Worm (Caenorhabditis elegans) whole organism, young adult: ENCODE results near the gene Y50D4B.1.
A peak's percentile ranks its signal among the peaks of the same experiment; 100 is the strongest.

Source experiments
- C17E4.6 ChIP-seq: fragments of 200-800 bp; sonication (Bioruptor generic); IDR thresholded peaks from 2 replicates; pipeline ENCODE4 v1.3.6; 2022; ENCODE audit warnings: missing genetic modification reagents, missing genetic modification characterization, missing compliant biosample characterization
- D2030.7 ChIP-seq: fragments of 200-800 bp; sonication (Bioruptor generic); IDR thresholded peaks from 2 replicates; pipeline ENCODE4 v1.3.6; 2022; ENCODE audit warnings: missing genetic modification reagents, missing genetic modification characterization, missing compliant biosample characterization
- F23B12.7 ChIP-seq: sonication (generic microtip); optimal IDR thresholded peaks from 2 replicates; lab custom pipeline; 2017; ENCODE audit warnings: missing genetic modification characterization, mild to moderate bottlenecking, missing compliant biosample characterization, antibody characterized with exemption, moderate library complexity; ENCODE audit not compliant: insufficient read depth
- F39B2.1 ChIP-seq: fragments of 200-800 bp; sonication (Bioruptor generic); IDR thresholded peaks from 2 replicates; pipeline ENCODE4 v1.3.6; 2022; ENCODE audit warnings: missing genetic modification reagents, missing genetic modification characterization, missing compliant biosample characterization
- F55B11.4 ChIP-seq: sonication (generic microtip); optimal IDR thresholded peaks from 2 replicates; lab custom pipeline; 2016; ENCODE audit warnings: missing compliant biosample characterization, missing genetic modification characterization, borderline replicate concordance; ENCODE audit not compliant: insufficient read depth
- K11D2.4 ChIP-seq: fragments of 200-800 bp; sonication (Bioruptor generic); IDR thresholded peaks from 2 replicates; pipeline ENCODE4 v1.3.6; 2022; ENCODE audit warnings: missing genetic modification reagents, missing genetic modification characterization, missing compliant biosample characterization
- K12H6.12 ChIP-seq: fragments of 200-800 bp; sonication (Bioruptor generic); optimal IDR thresholded peaks from 2 replicates; lab custom pipeline; 2018; ENCODE audit warnings: mild to moderate bottlenecking, missing genetic modification characterization, missing compliant biosample characterization
- T07F8.4 ChIP-seq: sonication (generic microtip); optimal IDR thresholded peaks from 2 replicates; lab custom pipeline; 2016; ENCODE audit warnings: mild to moderate bottlenecking, missing genetic modification characterization, moderate library complexity, missing compliant biosample characterization
- T26A5.8 ChIP-seq: sonication (generic microtip); optimal IDR thresholded peaks from 2 replicates; lab custom pipeline; 2016; ENCODE audit warnings: missing genetic modification characterization, missing compliant biosample characterization
- Y53G8AR.9 ChIP-seq: fragments of 200-800 bp; sonication (Bioruptor generic); conservative IDR thresholded peaks from 2 replicates; pipeline ENCODE4 v1.3.6; 2022; ENCODE audit warnings: missing genetic modification reagents, missing genetic modification characterization, missing compliant biosample characterization
- ZK185.1 ChIP-seq: sonication (generic microtip); optimal IDR thresholded peaks from 2 replicates; lab custom pipeline; 2016; ENCODE audit warnings: mild to moderate bottlenecking, missing genetic modification characterization, missing compliant biosample characterization; ENCODE audit not compliant: poor library complexity, severe bottlenecking
- akir-1 ChIP-seq: fragments of 200-800 bp; sonication (Bioruptor generic); optimal IDR thresholded peaks from 2 replicates; lab custom pipeline; 2018; ENCODE audit warnings: mild to moderate bottlenecking, missing genetic modification characterization, moderate library complexity, missing compliant biosample characterization
- aptf-2 ChIP-seq: fragments of 200-800 bp; sonication (Bioruptor generic); conservative IDR thresholded peaks from 2 replicates; pipeline ENCODE4 v1.3.6; 2022; ENCODE audit warnings: missing genetic modification reagents, missing genetic modification characterization, missing compliant biosample characterization
- attf-3 ChIP-seq: fragments of 200-800 bp; sonication (Bioruptor generic); conservative IDR thresholded peaks from 2 replicates; pipeline ENCODE4 v1.3.6; 2022; ENCODE audit warnings: missing genetic modification reagents, missing genetic modification characterization, missing compliant biosample characterization
- attf-5 ChIP-seq: fragments of 200-800 bp; sonication (Bioruptor generic); optimal IDR thresholded peaks from 2 replicates; lab custom pipeline; 2018; ENCODE audit warnings: mild to moderate bottlenecking, missing genetic modification characterization, missing compliant biosample characterization
- ccch-3 ChIP-seq: fragments of 200-800 bp; sonication (Bioruptor generic); optimal IDR thresholded peaks from 2 replicates; lab custom pipeline; 2018; ENCODE audit warnings: mild to moderate bottlenecking, missing genetic modification characterization, missing compliant biosample characterization
- ceh-100 ChIP-seq: fragments of 200-800 bp; sonication (Bioruptor generic); IDR thresholded peaks from 2 replicates; pipeline ENCODE4 v1.3.6; 2022; ENCODE audit warnings: missing genetic modification reagents, missing genetic modification characterization, missing compliant biosample characterization
- ceh-58 ChIP-seq: fragments of 200-800 bp; sonication (Bioruptor generic); IDR thresholded peaks from 2 replicates; pipeline ENCODE4 v1.3.6; 2022; ENCODE audit warnings: missing genetic modification characterization, missing compliant biosample characterization
- ceh-91 ChIP-seq: fragments of 200-800 bp; sonication (Bioruptor generic); IDR thresholded peaks from 2 replicates; pipeline ENCODE4 v1.3.6; 2022; ENCODE audit warnings: missing genetic modification reagents, missing genetic modification characterization, missing compliant biosample characterization
- him-1 ChIP-seq: sonication (generic microtip); optimal IDR thresholded peaks from 2 replicates; lab custom pipeline; 2016; ENCODE audit warnings: missing genotype, missing genetic modification reagents, missing genetic modification characterization, missing compliant biosample characterization
- hmg-1.2 ChIP-seq: fragments of 200-800 bp; sonication (Bioruptor generic); IDR thresholded peaks from 2 replicates; pipeline ENCODE4 v1.3.6; 2022; ENCODE audit warnings: missing genetic modification reagents, missing genetic modification characterization, missing compliant biosample characterization
- hrde-1 ChIP-seq: sonication (generic microtip); optimal IDR thresholded peaks from 2 replicates; lab custom pipeline; 2016; ENCODE audit warnings: missing genetic modification characterization, mild to moderate bottlenecking, missing compliant biosample characterization, moderate library complexity, missing genotype, missing genetic modification reagents, borderline replicate concordance
- lag-1 ChIP-seq: fragments of 200-800 bp; sonication (Bioruptor generic); IDR thresholded peaks from 2 replicates; pipeline ENCODE4 v1.3.6; 2022; ENCODE audit warnings: missing genetic modification reagents, missing genetic modification characterization, missing compliant biosample characterization
- let-607 ChIP-seq, 2 experiments: fragments of 200-800 bp in 1 of 2; sonication (Bioruptor generic) in 1 of 2; sonication (generic microtip) in 1 of 2; optimal IDR thresholded peaks; 2 replicates each; lab custom pipeline; 2016 to 2018; ENCODE audit warnings: mild to moderate bottlenecking in 2 of 2, missing compliant biosample characterization in 2 of 2, missing genetic modification characterization in 2 of 2, moderate library complexity in 2 of 2, missing genotype in 1 of 2
- lin-26 ChIP-seq: fragments of 200-800 bp; sonication (Bioruptor generic); IDR thresholded peaks from 2 replicates; pipeline ENCODE4 v1.3.6; 2022; ENCODE audit warnings: missing genetic modification reagents, missing genetic modification characterization, missing compliant biosample characterization
- madf-10 ChIP-seq: sonication (generic microtip); optimal IDR thresholded peaks from 2 replicates; lab custom pipeline; 2016; ENCODE audit warnings: mild to moderate bottlenecking, missing genetic modification characterization, missing compliant biosample characterization
- mcd-1 ChIP-seq: fragments of 200-800 bp; sonication (Bioruptor generic); IDR thresholded peaks from 2 replicates; pipeline ENCODE4 v1.3.6; 2022; ENCODE audit warnings: missing genetic modification reagents, missing genetic modification characterization, missing compliant biosample characterization
- mes-4 ChIP-seq: sonication (generic microtip); optimal IDR thresholded peaks from 2 replicates; lab custom pipeline; 2016; ENCODE audit warnings: missing genotype, missing genetic modification characterization, missing compliant biosample characterization
- mxl-1 ChIP-seq: sonication (generic microtip); optimal IDR thresholded peaks from 2 replicates; lab custom pipeline; 2016; ENCODE audit warnings: missing genetic modification characterization, missing compliant biosample characterization
- nhr-179 ChIP-seq: sonication (generic microtip); optimal IDR thresholded peaks from 2 replicates; lab custom pipeline; 2016; ENCODE audit warnings: mild to moderate bottlenecking, missing genetic modification characterization, missing compliant biosample characterization
- nhr-90 ChIP-seq: sonication (generic microtip); optimal IDR thresholded peaks from 2 replicates; lab custom pipeline; 2016; ENCODE audit warnings: missing genotype, mild to moderate bottlenecking, missing genetic modification characterization, missing compliant biosample characterization
- rec-8 ChIP-seq, 2 experiments: sonication (generic microtip); optimal IDR thresholded peaks; 2 replicates each; lab custom pipeline; 2016; ENCODE audit warnings: mild to moderate bottlenecking in 2 of 2, missing genetic modification characterization in 2 of 2, missing genetic modification reagents in 2 of 2, missing genotype in 2 of 2, missing biosample characterization in 1 of 2, missing compliant biosample characterization in 1 of 2, moderate library complexity in 1 of 2
- sea-2 ChIP-seq: fragments of 200-800 bp; sonication (Bioruptor generic); IDR thresholded peaks from 2 replicates; pipeline ENCODE4 v1.3.6; 2022; ENCODE audit warnings: missing genetic modification characterization, missing compliant biosample characterization
- snpc-3.4 ChIP-seq: sonication (generic microtip); optimal IDR thresholded peaks from 2 replicates; lab custom pipeline; 2017; ENCODE audit warnings: missing genetic modification characterization, mild to moderate bottlenecking, missing compliant biosample characterization, antibody characterized with exemption, moderate library complexity, missing genotype, missing genetic modification reagents
- snpc-4 ChIP-seq, 5 experiments: fragments of 150-350 bp in 1 of 5; sonication (generic microtip) in 4 of 5; optimal IDR thresholded peaks; 2 replicates each; lab custom pipeline; 2014 to 2018; ENCODE audit warnings: missing genetic modification characterization in 5 of 5, missing biosample characterization in 3 of 5, antibody characterized with exemption in 2 of 5, mild to moderate bottlenecking in 2 of 5, missing compliant biosample characterization in 2 of 5, missing genotype in 2 of 5, moderate library complexity in 2 of 5, missing genetic modification reagents in 1 of 5
- somi-1 ChIP-seq: fragments of 200-800 bp; sonication (Bioruptor generic); optimal IDR thresholded peaks from 2 replicates; lab custom pipeline; 2018; ENCODE audit warnings: mild to moderate bottlenecking, missing genetic modification characterization, missing compliant biosample characterization
- tbx-9 ChIP-seq: sonication (generic microtip); optimal IDR thresholded peaks from 2 replicates; lab custom pipeline; 2016; ENCODE audit warnings: borderline replicate concordance, missing genetic modification characterization, inconsistent platforms, missing compliant biosample characterization
- unc-62 ChIP-seq: fragments of 150-350 bp; optimal IDR thresholded peaks from 2 replicates; lab custom pipeline; 2014; ENCODE audit warnings: missing biosample characterization, missing genetic modification reagents, missing genetic modification characterization
- zfh-2 ChIP-seq: fragments of 200-800 bp; sonication (Bioruptor generic); conservative IDR thresholded peaks from 2 replicates; pipeline ENCODE4 v1.3.6; 2022; ENCODE audit warnings: missing genetic modification reagents, missing genetic modification characterization, missing compliant biosample characterization
- ztf-26 ChIP-seq: sonication (generic microtip); optimal IDR thresholded peaks from 2 replicates; lab custom pipeline; 2017; ENCODE audit warnings: missing genetic modification characterization, missing compliant biosample characterization

The Y50D4B.1 gene

ce11 chrV:1142251-1142650 is 29.5 kb downstream of the Y50D4B.1 start:
- TF ChIP-seq rec-8 (tag; optimal IDR thresholded peaks at IDR 0.05; lab: Kevin White, UChicago) (no peak), snpc-4 (GFP tag; optimal IDR thresholded peaks at IDR 0.05; lab: Kevin White, UChicago) (no peak), snpc-4 (tag; optimal IDR thresholded peaks at IDR 0.05; lab: Kevin White, UChicago) (no peak), let-607 (tag; optimal IDR thresholded peaks at IDR 0.05; lab: Kevin White, UChicago) (no peak), D2030.7 (no peak), ztf-26 (tag; lab: Kevin White, UChicago) (no peak), mxl-1 (tag; lab: Kevin White, UChicago) (no peak), ZK185.1 (tag; lab: Kevin White, UChicago) (no peak)

ce11 chrV:1149734-1150669 is 37.2 kb downstream of the Y50D4B.1 start:
- TF ChIP-seq somi-1 (GFP tag; lab: Kevin White, UChicago) (no peak), zfh-2 (GFP tag; lab: Robert Waterston, UW) (0 out of 2 replicates have a peak, but pooled peaks have one; percentile 17)
- TF ChIP-seq, all 124 proteins: peak for 1

- TF ChIP-seq lag-1 (peak; percentile 85; the same call in 1 of the 2 replicates), K11D2.4 (GFP tag; lab: Robert Waterston, UW) (peak; percentile 99), nhr-179 (peak; percentile 72), ZK185.1 (tag; lab: Kevin White, UChicago) (peak; percentile 88), Y53G8AR.9 (GFP tag; lab: Robert Waterston, UW) (peak; percentile 99), ceh-91 (0 out of 2 replicates have a peak, but pooled peaks have one; percentile 34), attf-3 (GFP tag; lab: Robert Waterston, UW) (peak; percentile 59), somi-1 (GFP tag; lab: Kevin White, UChicago) (peak; percentile 99), F55B11.4 (tag; lab: Kevin White, UChicago) (no peak), madf-10 (tag; lab: Kevin White, UChicago) (peak; percentile 96), K12H6.12 (tag; lab: Kevin White, UChicago) (peak; percentile 100), T26A5.8 (tag; lab: Kevin White, UChicago) (no peak), F39B2.1 (GFP tag; lab: Robert Waterston, UW) (no peak), attf-5 (peak; percentile 99), ceh-58 (0 out of 2 replicates have a peak, but pooled peaks have one; percentile 69), hmg-1.2 (GFP tag; lab: Robert Waterston, UW) (peak; percentile 93), him-1 (no peak), F23B12.7 (tag; lab: Kevin White, UChicago) (peak; percentile 69), sea-2 (GFP tag; lab: Robert Waterston, UW) (peak; percentile 96), aptf-2 (GFP tag; lab: Robert Waterston, UW) (0 out of 2 replicates have a peak, but pooled peaks have one; percentile 61), mes-4 (tag; lab: Kevin White, UChicago) (no peak), tbx-9 (tag; lab: Kevin White, UChicago) (peak; percentile 31), T07F8.4 (tag; lab: Kevin White, UChicago) (peak; percentile 81), hrde-1 (tag; lab: Kevin White, UChicago) (no peak), ceh-100 (peak; percentile 83), mcd-1 (GFP tag; lab: Robert Waterston, UW) (peak; percentile 95), snpc-3.4 (tag; lab: Kevin White, UChicago) (no peak), unc-62 (GFP tag; lab: Kevin White, UChicago) (no peak), nhr-90 (tag; lab: Kevin White, UChicago) (peak; percentile 98), C17E4.6 (GFP tag; lab: Robert Waterston, UW) (peak; percentile 79; the same call in 1 of the 2 replicates), akir-1 (GFP tag; lab: Kevin White, UChicago) (no peak), lin-26 (GFP tag; lab: Robert Waterston, UW) (peak; percentile 94), ccch-3 (GFP tag; lab: Kevin White, UChicago) (peak; percentile 19)
Measured at ce11 chrV:1151324-1151742, 38.6 kb downstream of the Y50D4B.1 start.
